Worm (Caenorhabditis elegans) whole organism, late embryonic: ENCODE data around the gene srab-7.

Experiments
- C08G9.2 ChIP-seq: sonication (generic microtip); optimal IDR thresholded peaks from 2 replicates; lab custom pipeline; 2016; ENCODE audit warnings: mild to moderate bottlenecking, missing genetic modification characterization, moderate library complexity, missing compliant biosample characterization
- C38D4.7 ChIP-seq: fragments of 200-800 bp; sonication (Bioruptor generic); optimal IDR thresholded peaks from 2 replicates; lab custom pipeline; 2018; ENCODE audit warnings: mild to moderate bottlenecking, missing genetic modification characterization, moderate library complexity, missing compliant biosample characterization
- F13H6.1 ChIP-seq: sonication (generic microtip); optimal IDR thresholded peaks from 2 replicates; lab custom pipeline; 2016; ENCODE audit warnings: missing genetic modification characterization, missing compliant biosample characterization
- K09A11.1 ChIP-seq: sonication (generic microtip); optimal IDR thresholded peaks from 2 replicates; lab custom pipeline; 2017; ENCODE audit warnings: antibody characterized with exemption, mild to moderate bottlenecking, missing genetic modification characterization, missing compliant biosample characterization; ENCODE audit not compliant: insufficient read depth
- ceh-14 ChIP-seq: sonication (generic microtip); optimal IDR thresholded peaks from 2 replicates; lab custom pipeline; 2016; ENCODE audit warnings: missing genotype, missing genetic modification characterization, missing compliant biosample characterization
- ceh-18 ChIP-seq: sonication (generic microtip); optimal IDR thresholded peaks from 2 replicates; lab custom pipeline; 2016; ENCODE audit warnings: missing genetic modification characterization, missing compliant biosample characterization
- ceh-2 ChIP-seq: sonication (generic microtip); optimal IDR thresholded peaks from 2 replicates; lab custom pipeline; 2016; ENCODE audit warnings: missing genotype, missing genetic modification characterization, missing compliant biosample characterization
- ceh-24 ChIP-seq: sonication (generic microtip); optimal IDR thresholded peaks from 2 replicates; lab custom pipeline; 2016; ENCODE audit warnings: mild to moderate bottlenecking, missing genetic modification characterization, missing compliant biosample characterization
- ceh-30 ChIP-seq: fragments of 150-350 bp; optimal IDR thresholded peaks from 2 replicates; lab custom pipeline; 2014; ENCODE audit warnings: missing biosample characterization, missing genetic modification characterization
- ceh-34 ChIP-seq: sonication (generic microtip); optimal IDR thresholded peaks from 2 replicates; lab custom pipeline; 2016; ENCODE audit warnings: mild to moderate bottlenecking, missing genetic modification characterization, missing compliant biosample characterization
- ceh-9 ChIP-seq: sonication (generic microtip); optimal IDR thresholded peaks from 2 replicates; lab custom pipeline; 2016; ENCODE audit warnings: mild to moderate bottlenecking, missing genetic modification characterization, inconsistent platforms, missing compliant biosample characterization
- dmd-4 ChIP-seq: sonication (generic microtip); optimal IDR thresholded peaks from 2 replicates; lab custom pipeline; 2016; ENCODE audit warnings: borderline replicate concordance, missing genetic modification characterization, missing compliant biosample characterization
- ets-4 ChIP-seq: sonication (generic microtip); optimal IDR thresholded peaks from 2 replicates; lab custom pipeline; 2016; ENCODE audit warnings: missing genetic modification characterization, missing compliant biosample characterization
- eyg-1 ChIP-seq: sonication (generic microtip); optimal IDR thresholded peaks from 2 replicates; lab custom pipeline; 2016; ENCODE audit warnings: missing genotype, missing genetic modification characterization, missing compliant biosample characterization
- fax-1 ChIP-seq: sonication (generic microtip); optimal IDR thresholded peaks from 2 replicates; lab custom pipeline; 2016; ENCODE audit warnings: missing genotype, missing genetic modification characterization, missing compliant biosample characterization
- fkh-10 ChIP-seq: fragments of 150-350 bp; optimal IDR thresholded peaks from 2 replicates; lab custom pipeline; 2014; ENCODE audit warnings: missing biosample characterization, missing genetic modification reagents, missing genetic modification characterization
- fkh-6 ChIP-seq: sonication (generic microtip); optimal IDR thresholded peaks from 2 replicates; lab custom pipeline; 2016; ENCODE audit warnings: missing genetic modification characterization, missing compliant biosample characterization
- gmeb-2 ChIP-seq: sonication (generic microtip); optimal IDR thresholded peaks from 2 replicates; lab custom pipeline; 2016; ENCODE audit warnings: missing genetic modification characterization, inconsistent platforms, missing compliant biosample characterization
- hlh-30 ChIP-seq: sonication (generic microtip); optimal IDR thresholded peaks from 2 replicates; lab custom pipeline; 2017; ENCODE audit warnings: antibody characterized with exemption, missing genetic modification characterization, missing compliant biosample characterization; ENCODE audit not compliant: insufficient read depth
- hlh-8 ChIP-seq: sonication (generic microtip); optimal IDR thresholded peaks from 2 replicates; lab custom pipeline; 2016; ENCODE audit warnings: missing genotype, missing genetic modification characterization, missing compliant biosample characterization
- lim-6 ChIP-seq: sonication (generic microtip); optimal IDR thresholded peaks from 2 replicates; lab custom pipeline; 2016; ENCODE audit warnings: missing genetic modification characterization, missing compliant biosample characterization
- lin-11 ChIP-seq: fragments of 200-800 bp; sonication (Bioruptor generic); optimal IDR thresholded peaks from 2 replicates; lab custom pipeline; 2018; ENCODE audit warnings: mild to moderate bottlenecking, missing genetic modification characterization, missing compliant biosample characterization
- madf-2 ChIP-seq: sonication (generic microtip); optimal IDR thresholded peaks from 2 replicates; lab custom pipeline; 2017; ENCODE audit warnings: missing genetic modification characterization, missing compliant biosample characterization
- nhr-11 ChIP-seq: fragments of 150-350 bp; optimal IDR thresholded peaks from 2 replicates; lab custom pipeline; 2014; ENCODE audit warnings: missing biosample characterization, missing genetic modification characterization
- nhr-232 ChIP-seq: sonication (generic microtip); optimal IDR thresholded peaks from 2 replicates; lab custom pipeline; 2016; ENCODE audit warnings: missing genetic modification characterization, missing compliant biosample characterization
- npax-4 ChIP-seq: sonication (generic microtip); optimal IDR thresholded peaks from 2 replicates; lab custom pipeline; 2016; ENCODE audit warnings: missing genetic modification characterization, missing compliant biosample characterization
- pat-9 ChIP-seq: fragments of 200-800 bp; sonication (Bioruptor generic); optimal IDR thresholded peaks from 2 replicates; lab custom pipeline; 2018; ENCODE audit warnings: mild to moderate bottlenecking, missing genetic modification characterization, moderate library complexity, missing compliant biosample characterization
- pax-1 ChIP-seq: fragments of 150-350 bp; optimal IDR thresholded peaks from 2 replicates; lab custom pipeline; 2014; ENCODE audit warnings: missing biosample characterization, missing genetic modification characterization
- pha-4 ChIP-seq: fragments of 150-350 bp; optimal IDR thresholded peaks from 2 replicates; lab custom pipeline; 2018; ENCODE audit warnings: missing biosample characterization, missing genetic modification reagents, missing genetic modification characterization
- pqm-1 ChIP-seq: sonication (generic microtip); optimal IDR thresholded peaks from 2 replicates; lab custom pipeline; 2016; ENCODE audit warnings: missing genetic modification characterization, missing compliant biosample characterization
- pros-1 ChIP-seq: fragments of 150-350 bp; optimal IDR thresholded peaks from 2 replicates; lab custom pipeline; 2014; ENCODE audit warnings: missing biosample characterization, missing genetic modification reagents, missing genetic modification characterization
- ref-2 ChIP-seq: sonication (generic microtip); optimal IDR thresholded peaks from 2 replicates; lab custom pipeline; 2016; ENCODE audit warnings: missing genetic modification characterization, missing compliant biosample characterization
- sdc-2 ChIP-seq: sonication (generic microtip); optimal IDR thresholded peaks from 2 replicates; lab custom pipeline; 2016; ENCODE audit warnings: missing genotype, missing genetic modification characterization, missing compliant biosample characterization
- sox-4 ChIP-seq: sonication (generic microtip); optimal IDR thresholded peaks from 2 replicates; lab custom pipeline; 2017; ENCODE audit warnings: mild to moderate bottlenecking, missing genetic modification characterization, inconsistent platforms, missing compliant biosample characterization
- syd-9 ChIP-seq: sonication (generic microtip); optimal IDR thresholded peaks from 2 replicates; lab custom pipeline; 2016; ENCODE audit warnings: mild to moderate bottlenecking, missing genetic modification characterization, moderate library complexity, missing compliant biosample characterization
- tbx-2 ChIP-seq: sonication (generic microtip); optimal IDR thresholded peaks from 2 replicates; lab custom pipeline; 2016; ENCODE audit warnings: missing genetic modification characterization, missing compliant biosample characterization
- ttx-3 ChIP-seq: sonication (generic microtip); optimal IDR thresholded peaks from 2 replicates; lab custom pipeline; 2016; ENCODE audit warnings: missing genetic modification reagents, missing genetic modification characterization, missing compliant biosample characterization
- unc-42 ChIP-seq: sonication (generic microtip); optimal IDR thresholded peaks from 2 replicates; lab custom pipeline; 2016; ENCODE audit warnings: missing genotype, missing genetic modification characterization, missing compliant biosample characterization
- unc-55 ChIP-seq: sonication (generic microtip); optimal IDR thresholded peaks from 2 replicates; lab custom pipeline; 2017; ENCODE audit warnings: missing biosample characterization, missing genetic modification reagents, missing genetic modification characterization
- zip-5 ChIP-seq: sonication (generic microtip); optimal IDR thresholded peaks from 2 replicates; lab custom pipeline; 2016; ENCODE audit warnings: missing genetic modification characterization, missing compliant biosample characterization

srab-7 gene

ce11 chrV:3124912-3125311, 30.1 kb downstream of the srab-7 start, which contains the start of gene Y73C8C.12:
Y73C8C.12 (plus strand) TSS chrV:3125212.
- TF ChIP-seq nhr-232 (tag; lab: Kevin White, UChicago) (no peak), ceh-2 (tag; lab: Kevin White, UChicago) (no peak), npax-4 (no peak), F13H6.1 (tag; lab: Kevin White, UChicago) (no peak), pax-1 (tag; lab: Kevin White, UChicago) (no peak), pqm-1 (tag; lab: Kevin White, UChicago) (no peak), lim-6 (tag; lab: Kevin White, UChicago) (no peak), zip-5 (tag; lab: Kevin White, UChicago) (no peak), unc-42 (tag; lab: Kevin White, UChicago) (no peak), fax-1 (tag; lab: Kevin White, UChicago) (no peak), eyg-1 (no peak), fkh-10 (GFP tag; lab: Kevin White, UChicago) (no peak), madf-2 (no peak), ceh-34 (tag; lab: Kevin White, UChicago) (no peak), C08G9.2 (tag; lab: Kevin White, UChicago) (no peak), dmd-4 (tag; lab: Kevin White, UChicago) (no peak), pros-1 (tag; lab: Kevin White, UChicago) (no peak), ttx-3 (tag; lab: Kevin White, UChicago) (no peak), hlh-8 (no peak)

ce11 chrV:3122403-3122802, 32.6 kb downstream of the srab-7 start:
- TF ChIP-seq ref-2 (tag; lab: Kevin White, UChicago), result no peak
- no peak for TF ChIP-seq lim-6 (tag; lab: Kevin White, UChicago)
- no peak for TF ChIP-seq madf-2
- no peak for TF ChIP-seq zip-5 (tag; lab: Kevin White, UChicago)
- TF ChIP-seq ets-4, result no peak
- no peak for TF ChIP-seq ceh-9 (tag; lab: Kevin White, UChicago)
- no peak for TF ChIP-seq sdc-2 (tag; lab: Kevin White, UChicago)
- TF ChIP-seq K09A11.1 (tag; lab: Kevin White, UChicago), result no peak
- TF ChIP-seq F13H6.1 (tag; lab: Kevin White, UChicago), result no peak
- no peak for TF ChIP-seq ceh-24 (tag; lab: Kevin White, UChicago)
- TF ChIP-seq ceh-18 (tag; lab: Kevin White, UChicago), result no peak
- TF ChIP-seq ceh-30 (tag; lab: Kevin White, UChicago), result no peak
- no peak for TF ChIP-seq syd-9 (tag; lab: Kevin White, UChicago)

- TF ChIP-seq tbx-2 (tag; lab: Kevin White, UChicago) (no peak), zip-5 (tag; lab: Kevin White, UChicago) (no peak), gmeb-2 (tag; lab: Kevin White, UChicago) (no peak), pha-4 (tag; lab: Kevin White, UChicago) (no peak), C38D4.7 (GFP tag; lab: Kevin White, UChicago) (no peak), fkh-6 (tag; lab: Kevin White, UChicago) (no peak), sox-4 (tag; lab: Kevin White, UChicago) (no peak), nhr-11 (tag; lab: Kevin White, UChicago) (no peak), pat-9 (tag; lab: Kevin White, UChicago) (no peak), ceh-24 (tag; lab: Kevin White, UChicago) (no peak)
Measured at ce11 chrV:3121743-3122142, 33.2 kb downstream of the srab-7 start, which contains the start of gene srt-56. srt-56 (minus strand) TSS chrV:3121843.

- TF ChIP-seq unc-55 (GFP tag; lab: Kevin White, UChicago), result no peak
- TF ChIP-seq tbx-2 (tag; lab: Kevin White, UChicago), result no peak
- no peak for TF ChIP-seq ceh-14 (tag; lab: Kevin White, UChicago)
- no peak for TF ChIP-seq hlh-30 (tag; lab: Kevin White, UChicago)
- no peak for TF ChIP-seq lin-11 (tag; lab: Kevin White, UChicago)
Measured at ce11 chrV:3119185-3119584, 35.8 kb downstream of the srab-7 start.
